Worm (Caenorhabditis elegans) whole organism, late embryonic: ENCODE results near the gene coa-7.

Experiments used
- C08G9.2 ChIP-seq: sonication (generic microtip); optimal IDR thresholded peaks from 2 replicates; lab custom pipeline; 2016; ENCODE audit warnings: mild to moderate bottlenecking, missing genetic modification characterization, moderate library complexity, missing compliant biosample characterization
- C38D4.7 ChIP-seq: fragments of 200-800 bp; sonication (Bioruptor generic); optimal IDR thresholded peaks from 2 replicates; lab custom pipeline; 2018; ENCODE audit warnings: mild to moderate bottlenecking, missing genetic modification characterization, moderate library complexity, missing compliant biosample characterization
- F13H6.1 ChIP-seq: sonication (generic microtip); optimal IDR thresholded peaks from 2 replicates; lab custom pipeline; 2016; ENCODE audit warnings: missing genetic modification characterization, missing compliant biosample characterization
- Y22D7AL.16 ChIP-seq: sonication (generic microtip); optimal IDR thresholded peaks from 2 replicates; lab custom pipeline; 2016; ENCODE audit warnings: missing genetic modification characterization, missing compliant biosample characterization
- ahr-1 ChIP-seq: sonication (generic microtip); optimal IDR thresholded peaks from 2 replicates; lab custom pipeline; 2016; ENCODE audit warnings: missing genetic modification characterization, missing compliant biosample characterization
- ama-1 ChIP-seq: fragments of 150-350 bp; optimal IDR thresholded peaks from 2 replicates; lab custom pipeline; 2014
- ceh-18 ChIP-seq: sonication (generic microtip); optimal IDR thresholded peaks from 2 replicates; lab custom pipeline; 2016; ENCODE audit warnings: missing genetic modification characterization, missing compliant biosample characterization
- ceh-19 ChIP-seq: fragments of 200-800 bp; sonication (Bioruptor generic); optimal IDR thresholded peaks from 2 replicates; lab custom pipeline; 2018; ENCODE audit warnings: mild to moderate bottlenecking, missing genetic modification characterization, missing compliant biosample characterization
- ceh-2 ChIP-seq: sonication (generic microtip); optimal IDR thresholded peaks from 2 replicates; lab custom pipeline; 2016; ENCODE audit warnings: missing genotype, missing genetic modification characterization, missing compliant biosample characterization
- ceh-22 ChIP-seq: sonication (generic microtip); optimal IDR thresholded peaks from 2 replicates; lab custom pipeline; 2017; ENCODE audit warnings: missing biosample characterization, missing genetic modification characterization
- ceh-31 ChIP-seq: sonication (generic microtip); optimal IDR thresholded peaks from 2 replicates; lab custom pipeline; 2016; ENCODE audit warnings: missing genetic modification characterization, missing compliant biosample characterization
- ceh-45 ChIP-seq: fragments of 200-800 bp; sonication (Bioruptor generic); IDR thresholded peaks from 2 replicates; pipeline ENCODE4 v1.3.6; 2022; ENCODE audit warnings: missing genetic modification reagents, missing genetic modification characterization, missing compliant biosample characterization
- ceh-48 ChIP-seq: sonication (generic microtip); optimal IDR thresholded peaks from 2 replicates; lab custom pipeline; 2016; ENCODE audit warnings: missing genetic modification characterization, inconsistent platforms, missing compliant biosample characterization
- ceh-9 ChIP-seq: sonication (generic microtip); optimal IDR thresholded peaks from 2 replicates; lab custom pipeline; 2016; ENCODE audit warnings: mild to moderate bottlenecking, missing genetic modification characterization, inconsistent platforms, missing compliant biosample characterization
- dve-1 ChIP-seq: sonication (generic microtip); optimal IDR thresholded peaks from 2 replicates; lab custom pipeline; 2017; ENCODE audit warnings: antibody characterized with exemption, mild to moderate bottlenecking, missing genetic modification characterization, missing compliant biosample characterization
- elt-2 ChIP-seq: sonication (generic microtip); optimal IDR thresholded peaks from 2 replicates; lab custom pipeline; 2016; ENCODE audit warnings: missing genetic modification reagents, missing genetic modification characterization, missing compliant biosample characterization
- elt-4 ChIP-seq: sonication (generic microtip); optimal IDR thresholded peaks from 2 replicates; lab custom pipeline; 2016; ENCODE audit warnings: missing genetic modification characterization, missing compliant biosample characterization
- fkh-10 ChIP-seq: fragments of 150-350 bp; optimal IDR thresholded peaks from 2 replicates; lab custom pipeline; 2014; ENCODE audit warnings: missing biosample characterization, missing genetic modification reagents, missing genetic modification characterization
- fkh-6 ChIP-seq: sonication (generic microtip); optimal IDR thresholded peaks from 2 replicates; lab custom pipeline; 2016; ENCODE audit warnings: missing genetic modification characterization, missing compliant biosample characterization
- gmeb-2 ChIP-seq: sonication (generic microtip); optimal IDR thresholded peaks from 2 replicates; lab custom pipeline; 2016; ENCODE audit warnings: missing genetic modification characterization, inconsistent platforms, missing compliant biosample characterization
- hlh-13 ChIP-seq: fragments of 200-800 bp; sonication (Bioruptor generic); optimal IDR thresholded peaks from 2 replicates; lab custom pipeline; 2018; ENCODE audit warnings: mild to moderate bottlenecking, missing genetic modification characterization, missing compliant biosample characterization
- hlh-15 ChIP-seq: sonication (generic microtip); optimal IDR thresholded peaks from 2 replicates; lab custom pipeline; 2016; ENCODE audit warnings: missing genetic modification characterization, missing compliant biosample characterization
- hlh-6 ChIP-seq: sonication (generic microtip); optimal IDR thresholded peaks from 2 replicates; lab custom pipeline; 2016; ENCODE audit warnings: missing genotype, missing genetic modification characterization, missing compliant biosample characterization
- hlh-8 ChIP-seq: sonication (generic microtip); optimal IDR thresholded peaks from 2 replicates; lab custom pipeline; 2016; ENCODE audit warnings: missing genotype, missing genetic modification characterization, missing compliant biosample characterization
- madf-2 ChIP-seq: sonication (generic microtip); optimal IDR thresholded peaks from 2 replicates; lab custom pipeline; 2017; ENCODE audit warnings: missing genetic modification characterization, missing compliant biosample characterization
- nfya-1 ChIP-seq: sonication (generic microtip); optimal IDR thresholded peaks from 2 replicates; lab custom pipeline; 2017; ENCODE audit warnings: missing genetic modification characterization, mild to moderate bottlenecking, missing compliant biosample characterization, antibody characterized with exemption, moderate library complexity
- nhr-11 ChIP-seq: fragments of 150-350 bp; optimal IDR thresholded peaks from 2 replicates; lab custom pipeline; 2014; ENCODE audit warnings: missing biosample characterization, missing genetic modification characterization
- npax-4 ChIP-seq: sonication (generic microtip); optimal IDR thresholded peaks from 2 replicates; lab custom pipeline; 2016; ENCODE audit warnings: missing genetic modification characterization, missing compliant biosample characterization
- pag-3 ChIP-seq: sonication (generic microtip); optimal IDR thresholded peaks from 2 replicates; lab custom pipeline; 2016; ENCODE audit warnings: missing compliant biosample characterization, missing genetic modification characterization, borderline replicate concordance
- pat-9 ChIP-seq: fragments of 200-800 bp; sonication (Bioruptor generic); optimal IDR thresholded peaks from 2 replicates; lab custom pipeline; 2018; ENCODE audit warnings: mild to moderate bottlenecking, missing genetic modification characterization, moderate library complexity, missing compliant biosample characterization
- pax-1 ChIP-seq: fragments of 150-350 bp; optimal IDR thresholded peaks from 2 replicates; lab custom pipeline; 2014; ENCODE audit warnings: missing biosample characterization, missing genetic modification characterization
- pha-4 ChIP-seq: fragments of 150-350 bp; optimal IDR thresholded peaks from 2 replicates; lab custom pipeline; 2018; ENCODE audit warnings: missing biosample characterization, missing genetic modification reagents, missing genetic modification characterization
- pqm-1 ChIP-seq: sonication (generic microtip); optimal IDR thresholded peaks from 2 replicates; lab custom pipeline; 2016; ENCODE audit warnings: missing genetic modification characterization, missing compliant biosample characterization
- rnt-1 ChIP-seq: sonication (generic microtip); optimal IDR thresholded peaks from 2 replicates; lab custom pipeline; 2016; ENCODE audit warnings: missing genetic modification characterization, missing compliant biosample characterization
- sox-4 ChIP-seq: sonication (generic microtip); optimal IDR thresholded peaks from 2 replicates; lab custom pipeline; 2017; ENCODE audit warnings: mild to moderate bottlenecking, missing genetic modification characterization, inconsistent platforms, missing compliant biosample characterization
- tbx-7 ChIP-seq: sonication (generic microtip); optimal IDR thresholded peaks from 2 replicates; lab custom pipeline; 2016; ENCODE audit warnings: missing genotype, missing genetic modification characterization, missing compliant biosample characterization
- unc-3 ChIP-seq, 2 experiments: fragments of 200-800 bp in 1 of 2; sonication (Bioruptor generic) in 1 of 2; sonication (generic microtip) in 1 of 2; conservative IDR thresholded peaks in 1 of 2; optimal IDR thresholded peaks in 1 of 2; 2 replicates each; pipeline versions ENCODE4 v1.3.6 to Lab custom; 2016 to 2022; ENCODE audit warnings: missing compliant biosample characterization in 2 of 2, missing genetic modification characterization in 2 of 2, missing genetic modification reagents in 1 of 2
- unc-42 ChIP-seq: sonication (generic microtip); optimal IDR thresholded peaks from 2 replicates; lab custom pipeline; 2016; ENCODE audit warnings: missing genotype, missing genetic modification characterization, missing compliant biosample characterization
- zip-5 ChIP-seq: sonication (generic microtip); optimal IDR thresholded peaks from 2 replicates; lab custom pipeline; 2016; ENCODE audit warnings: missing genetic modification characterization, missing compliant biosample characterization
- ztf-16 ChIP-seq: sonication (generic microtip); optimal IDR thresholded peaks from 2 replicates; lab custom pipeline; 2017; ENCODE audit warnings: missing genetic modification characterization, missing compliant biosample characterization

coa-7 gene

ce11 chrII:11645383-11645782 is 5.6 kb downstream of the coa-7 start:
- no peak for TF ChIP-seq pag-3 (tag; lab: Kevin White, UChicago)
- no peak for TF ChIP-seq gmeb-2 (tag; lab: Kevin White, UChicago)
- TF ChIP-seq ceh-9 (tag; lab: Kevin White, UChicago) = no peak

DNA sequence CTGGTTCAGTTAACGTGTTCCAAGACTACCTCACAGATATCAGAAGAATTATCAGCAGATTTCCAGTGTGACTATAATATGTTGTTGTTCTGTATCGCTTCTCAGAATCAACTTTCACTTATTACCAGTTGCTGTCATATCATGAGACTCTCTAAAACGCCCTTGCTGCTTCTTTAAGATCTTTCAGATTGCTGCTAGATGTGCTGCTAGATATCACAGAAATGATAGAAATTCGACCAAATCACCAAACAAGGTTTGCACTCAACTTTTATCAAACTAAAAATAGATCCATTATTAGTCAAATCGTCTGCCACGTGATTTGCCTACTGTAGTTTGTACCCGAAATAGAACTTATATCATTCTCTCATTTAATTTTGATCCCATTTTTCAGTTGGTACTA is 6.4 kb downstream of the coa-7 start:
- TF ChIP-seq pqm-1 (tag; lab: Kevin White, UChicago) = no peak
- TF ChIP-seq pat-9 (tag; lab: Kevin White, UChicago) = no peak
- no peak for TF ChIP-seq ceh-19
- no peak for TF ChIP-seq hlh-8 (tag; lab: Kevin White, UChicago)
- no peak for TF ChIP-seq nhr-11 (tag; lab: Kevin White, UChicago)
- no peak for TF ChIP-seq tbx-7 (tag; lab: Kevin White, UChicago)
- TF ChIP-seq npax-4 (tag; lab: Kevin White, UChicago) = no peak
- no peak for TF ChIP-seq ceh-2

ce11 chrII:11642736-11643135 is 8.2 kb downstream of the coa-7 start:
- TF ChIP-seq pqm-1 (tag; lab: Kevin White, UChicago) = no peak
- peak; percentile 51 for TF ChIP-seq nfya-1 (tag; lab: Kevin White, UChicago)
- TF ChIP-seq ztf-16 (tag; lab: Kevin White, UChicago) = no peak

ce11 chrII:11642025-11642424 is 8.9 kb downstream of the coa-7 start:
- TF ChIP-seq pqm-1 (tag; lab: Kevin White, UChicago) = no peak
- no peak for TF ChIP-seq ceh-18 (tag; lab: Kevin White, UChicago)
- no peak for TF ChIP-seq hlh-13 (GFP tag; lab: Kevin White, UChicago)
- TF ChIP-seq ama-1 (lab: Kevin White, UChicago) = no peak
- no peak for TF ChIP-seq Y22D7AL.16 (tag; lab: Kevin White, UChicago)
- no peak for TF ChIP-seq nhr-11 (tag; lab: Kevin White, UChicago)
- no peak for TF ChIP-seq madf-2 (tag; lab: Kevin White, UChicago)
- TF ChIP-seq fkh-6 (tag; lab: Kevin White, UChicago) = no peak
- TF ChIP-seq pax-1 (tag; lab: Kevin White, UChicago) = no peak
- no peak for TF ChIP-seq zip-5 (tag; lab: Kevin White, UChicago)
- TF ChIP-seq ceh-22 (tag; lab: Kevin White, UChicago) = no peak
- TF ChIP-seq ztf-16 (tag; lab: Kevin White, UChicago) = no peak
- TF ChIP-seq elt-4 (tag; lab: Kevin White, UChicago) = no peak
- TF ChIP-seq rnt-1 (tag; lab: Kevin White, UChicago) = no peak
- TF ChIP-seq hlh-6 (tag; lab: Kevin White, UChicago) = no peak
- TF ChIP-seq, all 69 proteins: peak for 0

DNA sequence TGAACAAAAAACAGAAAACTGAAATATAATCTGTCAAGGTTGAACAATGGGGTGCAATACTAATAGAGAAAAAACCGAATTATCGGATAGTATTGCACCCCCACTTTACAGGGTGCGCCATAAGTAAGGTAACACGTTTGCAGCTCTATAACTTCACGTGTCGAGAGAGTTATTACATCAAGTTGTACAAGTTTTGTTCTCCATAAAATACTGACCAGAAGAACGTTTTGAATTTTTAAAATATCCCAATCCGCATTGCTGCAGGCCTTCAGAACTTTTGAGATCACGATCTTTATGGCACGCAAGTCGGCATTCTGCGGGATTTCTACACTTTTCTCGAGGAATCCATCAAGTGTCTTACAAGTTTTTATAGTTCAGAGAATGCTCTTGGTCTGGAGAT is 13.1 kb downstream of the coa-7 start:
- TF ChIP-seq fkh-6 (tag; lab: Kevin White, UChicago) (no peak), ceh-31 (tag; lab: Kevin White, UChicago) (no peak), ahr-1 (tag; lab: Kevin White, UChicago) (no peak), unc-3 (GFP tag; conservative IDR thresholded peaks at IDR 0.05; lab: Robert Waterston, UW) (no peak), unc-3 (tag; optimal IDR thresholded peaks at IDR 0.05; lab: Kevin White, UChicago) (no peak)

ce11 chrII:11637189-11637754 is 13.7 kb downstream of the coa-7 start:
- TF ChIP-seq elt-2 (tag; lab: Kevin White, UChicago) (no peak), F13H6.1 (tag; lab: Kevin White, UChicago) (no peak), ceh-2 (no peak), dve-1 (tag; lab: Kevin White, UChicago) (peak; percentile 6), pax-1 (tag; lab: Kevin White, UChicago) (peak; percentile 69), C38D4.7 (GFP tag; lab: Kevin White, UChicago) (no peak), fkh-10 (GFP tag; lab: Kevin White, UChicago) (no peak), hlh-6 (tag; lab: Kevin White, UChicago) (no peak), elt-4 (tag; lab: Kevin White, UChicago) (no peak), unc-42 (tag; lab: Kevin White, UChicago) (peak; percentile 31), pha-4 (tag; lab: Kevin White, UChicago) (no peak), Y22D7AL.16 (tag; lab: Kevin White, UChicago) (peak; percentile 16), ceh-48 (no peak), ceh-18 (tag; lab: Kevin White, UChicago) (peak; percentile 10), ztf-16 (tag; lab: Kevin White, UChicago) (no peak), ceh-45 (GFP tag; lab: Robert Waterston, UW) (no peak), C08G9.2 (no peak), sox-4 (tag; lab: Kevin White, UChicago) (no peak), hlh-15 (tag; lab: Kevin White, UChicago) (no peak), ama-1 (lab: Kevin White, UChicago) (peak; percentile 77)
